Worm (Caenorhabditis elegans) whole organism, young adult: ENCODE results near the gene F01G10.9.

ENCODE experiments used
- F55B11.4 ChIP-seq: sonication (generic microtip); optimal IDR thresholded peaks from 2 replicates; lab custom pipeline; 2016; ENCODE audit warnings: missing compliant biosample characterization, missing genetic modification characterization, borderline replicate concordance; ENCODE audit not compliant: insufficient read depth
- aptf-3 ChIP-seq: fragments of 200-800 bp; sonication (Bioruptor generic); IDR thresholded peaks from 2 replicates; pipeline ENCODE4 v1.3.6; 2022; ENCODE audit warnings: missing genetic modification characterization, missing compliant biosample characterization
- attf-3 ChIP-seq: fragments of 200-800 bp; sonication (Bioruptor generic); conservative IDR thresholded peaks from 2 replicates; pipeline ENCODE4 v1.3.6; 2022; ENCODE audit warnings: missing genetic modification reagents, missing genetic modification characterization, missing compliant biosample characterization
- attf-6 ChIP-seq: fragments of 200-800 bp; sonication (Bioruptor generic); IDR thresholded peaks from 2 replicates; pipeline ENCODE4 v1.3.6; 2022; ENCODE audit warnings: missing genetic modification reagents, missing genetic modification characterization, missing compliant biosample characterization
- cebp-1 ChIP-seq, 2 experiments: fragments of 200-800 bp in 1 of 2; sonication (Bioruptor generic) in 1 of 2; sonication (generic microtip) in 1 of 2; IDR thresholded peaks in 1 of 2; optimal IDR thresholded peaks in 1 of 2; 2 replicates each; pipeline versions ENCODE4 v1.3.6 to Lab custom; 2017 to 2022; ENCODE audit warnings: missing compliant biosample characterization in 2 of 2, missing genetic modification characterization in 2 of 2, mild to moderate bottlenecking in 1 of 2, missing genetic modification reagents in 1 of 2, moderate library complexity in 1 of 2
- ceh-27 ChIP-seq: fragments of 200-800 bp; sonication (Bioruptor generic); optimal IDR thresholded peaks from 2 replicates; lab custom pipeline; 2018; ENCODE audit warnings: mild to moderate bottlenecking, missing genetic modification characterization, moderate library complexity, missing compliant biosample characterization
- ekl-4 ChIP-seq: fragments of 200-800 bp; sonication (Bioruptor generic); IDR thresholded peaks from 2 replicates; pipeline ENCODE4 v1.3.6; 2022; ENCODE audit warnings: missing genetic modification reagents, missing genetic modification characterization, missing compliant biosample characterization
- pha-4 ChIP-seq: fragments of 150-350 bp; sonication (generic microtip); optimal IDR thresholded peaks from 2 replicates; lab custom pipeline; 2014; ENCODE audit warnings: missing biosample characterization, missing genetic modification reagents, missing genetic modification characterization
- unc-130 ChIP-seq: sonication (generic microtip); optimal IDR thresholded peaks from 2 replicates; lab custom pipeline; 2016; ENCODE audit warnings: missing genetic modification reagents, missing genetic modification characterization, missing compliant biosample characterization

- TF ChIP-seq pha-4 (tag; lab: Kevin White, UChicago): no peak
- no peak for TF ChIP-seq unc-130 (GFP tag; lab: Kevin White, UChicago)
- no peak for TF ChIP-seq ekl-4 (GFP tag; lab: Robert Waterston, UW)
- TF ChIP-seq aptf-3 (GFP tag; lab: Robert Waterston, UW): no peak
- TF ChIP-seq attf-6: no peak
- no peak for TF ChIP-seq ceh-27 (GFP tag; lab: Kevin White, UChicago)
- TF ChIP-seq F55B11.4 (tag; lab: Kevin White, UChicago): no peak
- no peak for TF ChIP-seq attf-3 (GFP tag; lab: Robert Waterston, UW)
- no peak for TF ChIP-seq cebp-1 (GFP tag; IDR thresholded peaks at IDR 0.05; lab: Robert Waterston, UW)
- TF ChIP-seq cebp-1 (tag; optimal IDR thresholded peaks at IDR 0.05; lab: Kevin White, UChicago): no peak
Observed at ce11 chrIV:10235279-10235829, 24.1 kb downstream of the F01G10.9 start, which contains the start of gene ech-9.
